Worm (Caenorhabditis elegans) whole organism, early embryonic: ENCODE measurements around the gene nhr-233.

Experiments used
- B0310.2 ChIP-seq: sonication (generic microtip); optimal IDR thresholded peaks from 2 replicates; lab custom pipeline; 2016; ENCODE audit warnings: mild to moderate bottlenecking, missing genetic modification characterization, missing compliant biosample characterization
- F13C5.2 ChIP-seq: sonication (generic microtip); optimal IDR thresholded peaks from 2 replicates; lab custom pipeline; 2017; ENCODE audit warnings: mild to moderate bottlenecking, missing genetic modification characterization, inconsistent platforms, missing compliant biosample characterization
- aly-1 ChIP-seq: sonication (generic microtip); optimal IDR thresholded peaks from 2 replicates; lab custom pipeline; 2016; ENCODE audit warnings: missing genetic modification characterization, missing compliant biosample characterization
- ama-1 ChIP-seq: fragments of 150-350 bp; optimal IDR thresholded peaks from 2 replicates; lab custom pipeline; 2014
- ceh-13 ChIP-seq: fragments of 200-800 bp; sonication (Bioruptor generic); optimal IDR thresholded peaks from 2 replicates; lab custom pipeline; 2018; ENCODE audit warnings: mild to moderate bottlenecking, missing genetic modification characterization, missing compliant biosample characterization
- ets-7 ChIP-seq: sonication (generic microtip); optimal IDR thresholded peaks from 2 replicates; lab custom pipeline; 2016; ENCODE audit warnings: missing genotype, missing genetic modification characterization, missing compliant biosample characterization
- flt-1 ChIP-seq: fragments of 200-800 bp; sonication (Bioruptor generic); IDR thresholded peaks from 2 replicates; pipeline ENCODE4 v1.3.6; 2022; ENCODE audit warnings: missing genetic modification characterization, missing compliant biosample characterization
- hmbx-1 ChIP-seq: sonication (generic microtip); optimal IDR thresholded peaks from 2 replicates; lab custom pipeline; 2016; ENCODE audit warnings: mild to moderate bottlenecking, missing genetic modification characterization, missing compliant biosample characterization
- hmg-4 ChIP-seq: fragments of 200-800 bp; sonication (Bioruptor generic); optimal IDR thresholded peaks from 2 replicates; lab custom pipeline; 2018; ENCODE audit warnings: mild to moderate bottlenecking, missing genetic modification characterization, missing compliant biosample characterization
- pes-1 ChIP-seq: fragments of 200-800 bp; sonication (Bioruptor generic); IDR thresholded peaks from 2 replicates; pipeline ENCODE4 v1.3.6; 2022; ENCODE audit warnings: missing genetic modification reagents, missing genetic modification characterization, missing compliant biosample characterization
- scrt-1 ChIP-seq: fragments of 200-800 bp; sonication (Bioruptor generic); IDR thresholded peaks from 2 replicates; pipeline ENCODE4 v1.3.6; 2022; ENCODE audit warnings: missing genetic modification characterization, missing compliant biosample characterization
- tbx-11 ChIP-seq: fragments of 200-800 bp; sonication (Bioruptor generic); IDR thresholded peaks from 2 replicates; pipeline ENCODE4 v1.3.6; 2022; ENCODE audit warnings: missing genetic modification characterization, missing compliant biosample characterization
- tbx-37 ChIP-seq: fragments of 200-800 bp; sonication (Bioruptor generic); conservative IDR thresholded peaks from 2 replicates; pipeline ENCODE4 v1.3.6; 2022; ENCODE audit warnings: missing genetic modification reagents, missing genetic modification characterization, missing compliant biosample characterization

- no peak for TF ChIP-seq ama-1 (lab: Kevin White, UChicago)
- no peak for TF ChIP-seq hmg-4 (GFP tag; lab: Kevin White, UChicago)
- no peak for TF ChIP-seq aly-1 (tag; lab: Kevin White, UChicago)
- TF ChIP-seq tbx-11 (GFP tag; lab: Robert Waterston, UW), result no peak
- TF ChIP-seq ceh-13 (GFP tag; lab: Kevin White, UChicago), result no peak
- no peak for TF ChIP-seq pes-1 (GFP tag; lab: Robert Waterston, UW)
- no peak for TF ChIP-seq scrt-1
- no peak for TF ChIP-seq F13C5.2 (tag; lab: Kevin White, UChicago)
- no peak for TF ChIP-seq hmbx-1 (tag; lab: Kevin White, UChicago)
- no peak for TF ChIP-seq tbx-37 (GFP tag; lab: Robert Waterston, UW)
- no peak for TF ChIP-seq ets-7
- TF ChIP-seq flt-1 (GFP tag; lab: Robert Waterston, UW), result no peak
- no peak for TF ChIP-seq B0310.2 (tag; lab: Kevin White, UChicago)
These were observed 46.9 kb upstream of the nhr-233 start, which contains the start of gene Y70C5A.4 for ce11 chrV:16617462-16617861.
